Worm (Caenorhabditis elegans) whole organism, late embryonic: ENCODE data around the gene lgc-41.

Experiments
- C08G9.2 ChIP-seq: sonication (generic microtip); optimal IDR thresholded peaks from 2 replicates; lab custom pipeline; 2016; ENCODE audit warnings: mild to moderate bottlenecking, missing genetic modification characterization, moderate library complexity, missing compliant biosample characterization
- F13H6.1 ChIP-seq: sonication (generic microtip); optimal IDR thresholded peaks from 2 replicates; lab custom pipeline; 2016; ENCODE audit warnings: missing genetic modification characterization, missing compliant biosample characterization
- K02D7.2 ChIP-seq: sonication (generic microtip); optimal IDR thresholded peaks from 2 replicates; lab custom pipeline; 2017; ENCODE audit warnings: mild to moderate bottlenecking, missing genetic modification characterization, missing compliant biosample characterization
- Y22D7AL.16 ChIP-seq: sonication (generic microtip); optimal IDR thresholded peaks from 2 replicates; lab custom pipeline; 2016; ENCODE audit warnings: missing genetic modification characterization, missing compliant biosample characterization
- ahr-1 ChIP-seq: sonication (generic microtip); optimal IDR thresholded peaks from 2 replicates; lab custom pipeline; 2016; ENCODE audit warnings: missing genetic modification characterization, missing compliant biosample characterization
- ceh-14 ChIP-seq: sonication (generic microtip); optimal IDR thresholded peaks from 2 replicates; lab custom pipeline; 2016; ENCODE audit warnings: missing genotype, missing genetic modification characterization, missing compliant biosample characterization
- ceh-18 ChIP-seq: sonication (generic microtip); optimal IDR thresholded peaks from 2 replicates; lab custom pipeline; 2016; ENCODE audit warnings: missing genetic modification characterization, missing compliant biosample characterization
- ceh-24 ChIP-seq: sonication (generic microtip); optimal IDR thresholded peaks from 2 replicates; lab custom pipeline; 2016; ENCODE audit warnings: mild to moderate bottlenecking, missing genetic modification characterization, missing compliant biosample characterization
- ceh-30 ChIP-seq: fragments of 150-350 bp; optimal IDR thresholded peaks from 2 replicates; lab custom pipeline; 2014; ENCODE audit warnings: missing biosample characterization, missing genetic modification characterization
- ceh-31 ChIP-seq: sonication (generic microtip); optimal IDR thresholded peaks from 2 replicates; lab custom pipeline; 2016; ENCODE audit warnings: missing genetic modification characterization, missing compliant biosample characterization
- ceh-34 ChIP-seq: sonication (generic microtip); optimal IDR thresholded peaks from 2 replicates; lab custom pipeline; 2016; ENCODE audit warnings: mild to moderate bottlenecking, missing genetic modification characterization, missing compliant biosample characterization
- ceh-48 ChIP-seq: sonication (generic microtip); optimal IDR thresholded peaks from 2 replicates; lab custom pipeline; 2016; ENCODE audit warnings: missing genetic modification characterization, inconsistent platforms, missing compliant biosample characterization
- ceh-6 ChIP-seq: fragments of 200-800 bp; sonication (Bioruptor generic); optimal IDR thresholded peaks from 2 replicates; lab custom pipeline; 2018; ENCODE audit warnings: mild to moderate bottlenecking, missing genetic modification characterization, missing compliant biosample characterization
- ceh-9 ChIP-seq: sonication (generic microtip); optimal IDR thresholded peaks from 2 replicates; lab custom pipeline; 2016; ENCODE audit warnings: mild to moderate bottlenecking, missing genetic modification characterization, inconsistent platforms, missing compliant biosample characterization
- elt-2 ChIP-seq: sonication (generic microtip); optimal IDR thresholded peaks from 2 replicates; lab custom pipeline; 2016; ENCODE audit warnings: missing genetic modification reagents, missing genetic modification characterization, missing compliant biosample characterization
- elt-4 ChIP-seq: sonication (generic microtip); optimal IDR thresholded peaks from 2 replicates; lab custom pipeline; 2016; ENCODE audit warnings: missing genetic modification characterization, missing compliant biosample characterization
- ets-4 ChIP-seq: sonication (generic microtip); optimal IDR thresholded peaks from 2 replicates; lab custom pipeline; 2016; ENCODE audit warnings: missing genetic modification characterization, missing compliant biosample characterization
- fax-1 ChIP-seq: sonication (generic microtip); optimal IDR thresholded peaks from 2 replicates; lab custom pipeline; 2016; ENCODE audit warnings: missing genotype, missing genetic modification characterization, missing compliant biosample characterization
- hlh-30 ChIP-seq: sonication (generic microtip); optimal IDR thresholded peaks from 2 replicates; lab custom pipeline; 2017; ENCODE audit warnings: antibody characterized with exemption, missing genetic modification characterization, missing compliant biosample characterization; ENCODE audit not compliant: insufficient read depth
- nfya-1 ChIP-seq: sonication (generic microtip); optimal IDR thresholded peaks from 2 replicates; lab custom pipeline; 2017; ENCODE audit warnings: missing genetic modification characterization, mild to moderate bottlenecking, missing compliant biosample characterization, antibody characterized with exemption, moderate library complexity
- nhr-11 ChIP-seq: fragments of 150-350 bp; optimal IDR thresholded peaks from 2 replicates; lab custom pipeline; 2014; ENCODE audit warnings: missing biosample characterization, missing genetic modification characterization
- nhr-232 ChIP-seq: sonication (generic microtip); optimal IDR thresholded peaks from 2 replicates; lab custom pipeline; 2016; ENCODE audit warnings: missing genetic modification characterization, missing compliant biosample characterization
- odd-2 ChIP-seq: sonication (generic microtip); optimal IDR thresholded peaks from 2 replicates; lab custom pipeline; 2017; ENCODE audit warnings: antibody characterized with exemption, mild to moderate bottlenecking, missing genetic modification characterization, missing compliant biosample characterization
- pat-9 ChIP-seq: fragments of 200-800 bp; sonication (Bioruptor generic); optimal IDR thresholded peaks from 2 replicates; lab custom pipeline; 2018; ENCODE audit warnings: mild to moderate bottlenecking, missing genetic modification characterization, moderate library complexity, missing compliant biosample characterization
- pax-1 ChIP-seq: fragments of 150-350 bp; optimal IDR thresholded peaks from 2 replicates; lab custom pipeline; 2014; ENCODE audit warnings: missing biosample characterization, missing genetic modification characterization
- pha-2 ChIP-seq: sonication (generic microtip); optimal IDR thresholded peaks from 2 replicates; lab custom pipeline; 2017; ENCODE audit warnings: mild to moderate bottlenecking, missing genetic modification characterization, missing compliant biosample characterization
- pha-4 ChIP-seq: fragments of 150-350 bp; optimal IDR thresholded peaks from 2 replicates; lab custom pipeline; 2018; ENCODE audit warnings: missing biosample characterization, missing genetic modification reagents, missing genetic modification characterization
- pros-1 ChIP-seq: fragments of 150-350 bp; optimal IDR thresholded peaks from 2 replicates; lab custom pipeline; 2014; ENCODE audit warnings: missing biosample characterization, missing genetic modification reagents, missing genetic modification characterization
- ref-2 ChIP-seq: sonication (generic microtip); optimal IDR thresholded peaks from 2 replicates; lab custom pipeline; 2016; ENCODE audit warnings: missing genetic modification characterization, missing compliant biosample characterization
- rnt-1 ChIP-seq: sonication (generic microtip); optimal IDR thresholded peaks from 2 replicates; lab custom pipeline; 2016; ENCODE audit warnings: missing genetic modification characterization, missing compliant biosample characterization
- sox-2 ChIP-seq: fragments of 200-800 bp; sonication (Bioruptor generic); IDR thresholded peaks from 2 replicates; pipeline ENCODE4 v1.3.6; 2022; ENCODE audit warnings: missing genetic modification reagents, missing genetic modification characterization, missing compliant biosample characterization
- syd-9 ChIP-seq: sonication (generic microtip); optimal IDR thresholded peaks from 2 replicates; lab custom pipeline; 2016; ENCODE audit warnings: mild to moderate bottlenecking, missing genetic modification characterization, moderate library complexity, missing compliant biosample characterization
- tbx-2 ChIP-seq: sonication (generic microtip); optimal IDR thresholded peaks from 2 replicates; lab custom pipeline; 2016; ENCODE audit warnings: missing genetic modification characterization, missing compliant biosample characterization
- tbx-7 ChIP-seq: sonication (generic microtip); optimal IDR thresholded peaks from 2 replicates; lab custom pipeline; 2016; ENCODE audit warnings: missing genotype, missing genetic modification characterization, missing compliant biosample characterization
- ttx-3 ChIP-seq: sonication (generic microtip); optimal IDR thresholded peaks from 2 replicates; lab custom pipeline; 2016; ENCODE audit warnings: missing genetic modification reagents, missing genetic modification characterization, missing compliant biosample characterization
- unc-42 ChIP-seq: sonication (generic microtip); optimal IDR thresholded peaks from 2 replicates; lab custom pipeline; 2016; ENCODE audit warnings: missing genotype, missing genetic modification characterization, missing compliant biosample characterization
- unc-55 ChIP-seq: sonication (generic microtip); optimal IDR thresholded peaks from 2 replicates; lab custom pipeline; 2017; ENCODE audit warnings: missing biosample characterization, missing genetic modification reagents, missing genetic modification characterization
- zip-5 ChIP-seq: sonication (generic microtip); optimal IDR thresholded peaks from 2 replicates; lab custom pipeline; 2016; ENCODE audit warnings: missing genetic modification characterization, missing compliant biosample characterization

lgc-41 gene

ce11 chrX:10410539-10410938 is 43.5 kb upstream of the lgc-41 start:
- TF ChIP-seq unc-55 (GFP tag; lab: Kevin White, UChicago): peak; percentile 64
- TF ChIP-seq F13H6.1 (tag; lab: Kevin White, UChicago): no peak
- peak; percentile 81 for TF ChIP-seq ceh-18 (tag; lab: Kevin White, UChicago)
- no peak for TF ChIP-seq ceh-24 (tag; lab: Kevin White, UChicago)
- TF ChIP-seq rnt-1 (tag; lab: Kevin White, UChicago): peak; percentile 70

DNA sequence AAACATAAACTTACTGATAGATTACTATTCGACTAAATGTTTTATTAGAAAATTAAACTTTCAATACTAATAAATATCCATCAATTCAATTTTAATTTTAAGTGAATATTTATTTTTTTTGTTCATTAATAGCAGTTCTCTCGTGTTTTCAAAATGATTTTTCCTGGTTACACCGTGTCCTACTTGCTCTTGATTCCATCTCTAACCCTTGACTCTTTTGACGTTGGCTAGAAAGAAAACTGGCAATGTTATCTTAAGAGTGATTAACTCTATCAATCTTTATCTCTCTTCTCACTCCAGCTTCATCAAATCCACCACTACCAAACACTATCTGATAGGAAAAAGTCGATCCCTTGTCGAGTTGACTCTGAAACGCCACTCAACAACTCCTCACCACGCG is 41.6 kb upstream of the lgc-41 start, which contains the start of gene acr-8:
TSS of gene acr-8 (plus strand) at position 301 of the 400 bp plus-strand sequence.
- no peak for TF ChIP-seq C08G9.2 (tag; lab: Kevin White, UChicago)
- no peak for TF ChIP-seq ceh-30 (tag; lab: Kevin White, UChicago)
- TF ChIP-seq ceh-34 (tag; lab: Kevin White, UChicago): no peak
- no peak for TF ChIP-seq hlh-30 (tag; lab: Kevin White, UChicago)
- TF ChIP-seq ets-4 (tag; lab: Kevin White, UChicago): no peak
- no peak for TF ChIP-seq ahr-1
- no peak for TF ChIP-seq Y22D7AL.16 (tag; lab: Kevin White, UChicago)
- TF ChIP-seq elt-2: no peak
- TF ChIP-seq nhr-232 (tag; lab: Kevin White, UChicago): no peak
- no peak for TF ChIP-seq ceh-24 (tag; lab: Kevin White, UChicago)
- no peak for TF ChIP-seq ceh-6
- no peak for TF ChIP-seq pros-1
- TF ChIP-seq elt-4: no peak
- TF ChIP-seq ceh-18 (tag; lab: Kevin White, UChicago): no peak
- TF ChIP-seq odd-2 (tag; lab: Kevin White, UChicago): no peak
- TF ChIP-seq K02D7.2: no peak
- no peak for TF ChIP-seq pha-4 (tag; lab: Kevin White, UChicago)

ce11 chrX:10419743-10420142 is 34.3 kb upstream of the lgc-41 start, which contains the start of gene cdk-11.2:
TSS of gene cdk-11.2 (minus strand) at chrX:10419765.
- TF ChIP-seq rnt-1 (tag; lab: Kevin White, UChicago) (no peak), ceh-31 (peak; percentile 11), pha-2 (tag; lab: Kevin White, UChicago) (no peak), nhr-11 (tag; lab: Kevin White, UChicago) (no peak), tbx-7 (tag; lab: Kevin White, UChicago) (no peak), tbx-2 (tag; lab: Kevin White, UChicago) (peak; percentile 7), ceh-14 (no peak), syd-9 (no peak), sox-2 (GFP tag; lab: Robert Waterston, UW) (no peak), pros-1 (no peak), ttx-3 (no peak), zip-5 (tag; lab: Kevin White, UChicago) (no peak), unc-55 (GFP tag; lab: Kevin White, UChicago) (peak; percentile 6), nfya-1 (peak; percentile 66)

ce11 chrX:10422714-10423113 is 31.3 kb upstream of the lgc-41 start:
- no peak for TF ChIP-seq K02D7.2
- TF ChIP-seq nhr-232 (tag; lab: Kevin White, UChicago): no peak
- no peak for TF ChIP-seq sox-2 (GFP tag; lab: Robert Waterston, UW)
- no peak for TF ChIP-seq syd-9
- no peak for TF ChIP-seq rnt-1 (tag; lab: Kevin White, UChicago)
- no peak for TF ChIP-seq pat-9
- TF ChIP-seq pha-2 (tag; lab: Kevin White, UChicago): no peak
- TF ChIP-seq pax-1 (tag; lab: Kevin White, UChicago): no peak
- TF ChIP-seq pha-4 (tag; lab: Kevin White, UChicago): no peak
- TF ChIP-seq ceh-9 (tag; lab: Kevin White, UChicago): no peak
- no peak for TF ChIP-seq ceh-48 (tag; lab: Kevin White, UChicago)
- no peak for TF ChIP-seq nhr-11 (tag; lab: Kevin White, UChicago)
- no peak for TF ChIP-seq ceh-31
- TF ChIP-seq ceh-14: no peak
- TF ChIP-seq ref-2 (tag; lab: Kevin White, UChicago): no peak
- TF ChIP-seq unc-42 (tag; lab: Kevin White, UChicago): no peak
- TF ChIP-seq fax-1: no peak
- TF ChIP-seq tbx-2 (tag; lab: Kevin White, UChicago): no peak
- no peak for TF ChIP-seq unc-55 (GFP tag; lab: Kevin White, UChicago)
